Fruit fly (Drosophila melanogaster): ENCODE results near the gene Ptp61F.
A peak's percentile ranks its signal among the peaks of the same experiment; 100 is the strongest.

Gene Ptp61F

dm6 chr3L:1349942-1350923 lies 124.8 kb downstream of the Ptp61F start (continued):
- no peak for TF ChIP-seq Trl (optimal IDR thresholded peaks at IDR 0.05)
- peak; percentile 6 for TF ChIP-seq Trl (GFP tag; optimal IDR thresholded peaks at IDR 0.05)
- TF ChIP-seq ssp (GFP tag; IDR thresholded peaks at IDR 0.05), result peak; percentile 21; the same call in 1 of the 2 replicates
- peak; percentile 61 for TF ChIP-seq nmo (GFP tag; optimal IDR thresholded peaks at IDR 0.05)
- TF ChIP-seq mam (GFP tag; optimal IDR thresholded peaks at IDR 0.05), result peak; percentile 44
- TF ChIP-seq corto (GFP tag; optimal IDR thresholded peaks at IDR 0.05), result peak; percentile 42
- TF ChIP-seq CG2129 (GFP tag; IDR thresholded peaks at IDR 0.05; ENCODE audit: partially characterized antibody), result peak; percentile 97
- TF ChIP-seq H15 (GFP tag; IDR thresholded peaks at IDR 0.05), result no peak
- TF ChIP-seq Scr (GFP tag; IDR thresholded peaks at IDR 0.05; ENCODE audit: partially characterized antibody), result peak; percentile 98
- peak; percentile 19; the same call in 1 of the 2 replicates for TF ChIP-seq al (GFP tag; IDR thresholded peaks at IDR 0.05)
- peak; percentile 40 for TF ChIP-seq CG1602 (GFP tag; optimal IDR thresholded peaks at IDR 0.05)
- TF ChIP-seq CG6272 (GFP tag; IDR thresholded peaks at IDR 0.05), result peak; percentile 57
- peak; percentile 11 for TF ChIP-seq tin (GFP tag; optimal IDR thresholded peaks at IDR 0.05)
- peak; percentile 98 for TF ChIP-seq BEAF-32 (GFP tag; optimal IDR thresholded peaks at IDR 0.05)
- no peak for TF ChIP-seq pan (optimal IDR thresholded peaks at IDR 0.05)
- TF ChIP-seq pan (GFP tag; optimal IDR thresholded peaks at IDR 0.05 in 1 of 2, IDR thresholded peaks at IDR 0.05 in 1 of 2), result no peak
- TF ChIP-seq CG11085 (GFP tag; IDR thresholded peaks at IDR 0.05), result no peak
- peak; percentile 40 for TF ChIP-seq HmgZ (tag; optimal IDR thresholded peaks at IDR 0.05)
- peak; percentile 52 for TF ChIP-seq CHES-1-like (GFP tag; optimal IDR thresholded peaks at IDR 0.05)
- TF ChIP-seq D19B (GFP tag; optimal IDR thresholded peaks at IDR 0.05), result no peak
- TF ChIP-seq tap (tag; optimal IDR thresholded peaks at IDR 0.05), result peak; percentile 19
- TF ChIP-seq CG3847 (GFP tag; IDR thresholded peaks at IDR 0.05), result peak; percentile 57
- no peak for TF ChIP-seq CG18011 (GFP tag; optimal IDR thresholded peaks at IDR 0.05)
- no peak for TF ChIP-seq CG17328 (GFP tag; IDR thresholded peaks at IDR 0.05)
- TF ChIP-seq Dbx (GFP tag; IDR thresholded peaks at IDR 0.05), result peak; percentile 56; the same call in 1 of the 3 replicates
- peak; percentile 29; the same call in 1 of the 2 replicates for TF ChIP-seq CG6689 (GFP tag; IDR thresholded peaks at IDR 0.05)
- no peak for TF ChIP-seq CG6654 (GFP tag; optimal IDR thresholded peaks at IDR 0.05)
- TF ChIP-seq chm (GFP tag; IDR thresholded peaks at IDR 0.05), result no peak
- TF ChIP-seq abd-A (tag; optimal IDR thresholded peaks at IDR 0.05), result no peak
- TF ChIP-seq sima (GFP tag; optimal IDR thresholded peaks at IDR 0.05), result no peak
- peak; percentile 40 for TF ChIP-seq jumu (GFP tag; optimal IDR thresholded peaks at IDR 0.05)
- peak; percentile 51 for TF ChIP-seq Hr3 (GFP tag; optimal IDR thresholded peaks at IDR 0.05)
- peak; percentile 46 for TF ChIP-seq Hmr (GFP tag; optimal IDR thresholded peaks at IDR 0.05)
- TF ChIP-seq lilli (GFP tag; optimal IDR thresholded peaks at IDR 0.05), result peak; percentile 54
- TF ChIP-seq Dfd (GFP tag; optimal IDR thresholded peaks at IDR 0.05), result no peak
- no peak for TF ChIP-seq Lpt (GFP tag; optimal IDR thresholded peaks at IDR 0.05)
- TF ChIP-seq Hand (GFP tag; optimal IDR thresholded peaks at IDR 0.05), result no peak
- peak; percentile 38 for TF ChIP-seq HLH54F (GFP tag; optimal IDR thresholded peaks at IDR 0.05)
- TF ChIP-seq CG4360 (GFP tag; IDR thresholded peaks at IDR 0.05), result peak; percentile 80
- no peak for TF ChIP-seq NFAT (GFP tag; IDR thresholded peaks at IDR 0.05)
- peak; percentile 55 for TF ChIP-seq CG10267 (tag; optimal IDR thresholded peaks at IDR 0.05)
- TF ChIP-seq CG1603 (tag; optimal IDR thresholded peaks at IDR 0.05), result peak; percentile 74
- TF ChIP-seq CG15601 (tag; optimal IDR thresholded peaks at IDR 0.05), result peak; percentile 7
- TF ChIP-seq CG31441 (GFP tag; IDR thresholded peaks at IDR 0.05), result peak; percentile 54; the same call in 1 of the 2 replicates
- TF ChIP-seq caup (GFP tag; optimal IDR thresholded peaks at IDR 0.05; ENCODE audit: severe bottlenecking), result peak; percentile 11
- TF ChIP-seq Rx (GFP tag; IDR thresholded peaks at IDR 0.05), result no peak
- peak; percentile 34 for TF ChIP-seq gro (GFP tag; optimal IDR thresholded peaks at IDR 0.05)
- TF ChIP-seq CG14710 (tag; optimal IDR thresholded peaks at IDR 0.05), result peak; percentile 57
- TF ChIP-seq CG7839 (tag; optimal IDR thresholded peaks at IDR 0.05), result peak; percentile 42

Measured in whole organism, embryonic.